Worm (Caenorhabditis elegans) whole organism, L3 larva: ENCODE results near the gene pmp-5.
A peak's percentile ranks its signal among the peaks of the same experiment; 100 is the strongest.

Experiments
- aly-2 ChIP-seq: fragments of 150-350 bp; optimal IDR thresholded peaks from 2 replicates; lab custom pipeline; 2014; ENCODE audit warnings: missing biosample characterization, missing genetic modification characterization
- ama-1 ChIP-seq: fragments of 150-350 bp; optimal IDR thresholded peaks from 2 replicates; lab custom pipeline; 2018
- ceh-28 ChIP-seq: fragments of 150-350 bp; optimal IDR thresholded peaks from 2 replicates; lab custom pipeline; 2014; ENCODE audit warnings: missing biosample characterization, missing genetic modification reagents, missing genetic modification characterization
- ceh-9 ChIP-seq: sonication (generic microtip); optimal IDR thresholded peaks from 2 replicates; lab custom pipeline; 2018; ENCODE audit warnings: missing biosample characterization, missing genetic modification characterization
- daf-12 ChIP-seq: fragments of 150-350 bp; optimal IDR thresholded peaks from 2 replicates; lab custom pipeline; 2014; ENCODE audit warnings: missing biosample characterization, missing genetic modification reagents, missing genetic modification characterization
- elt-1 ChIP-seq: fragments of 150-350 bp; optimal IDR thresholded peaks from 2 replicates; lab custom pipeline; 2014; ENCODE audit warnings: missing biosample characterization, missing genetic modification characterization
- elt-2 ChIP-seq: sonication (generic microtip); optimal IDR thresholded peaks from 2 replicates; lab custom pipeline; 2016; ENCODE audit warnings: missing genetic modification reagents, mild to moderate bottlenecking, missing genetic modification characterization, missing compliant biosample characterization
- eor-1 ChIP-seq, 2 experiments: fragments of 150-350 bp; optimal IDR thresholded peaks; 2 replicates each; lab custom pipeline; 2014 to 2018; ENCODE audit warnings: missing biosample characterization in 2 of 2, missing genetic modification characterization in 2 of 2
- fkh-10 ChIP-seq: sonication (generic microtip); optimal IDR thresholded peaks from 2 replicates; lab custom pipeline; 2017; ENCODE audit warnings: missing biosample characterization, missing genetic modification reagents, missing genetic modification characterization
- fkh-2 ChIP-seq: fragments of 150-350 bp; optimal IDR thresholded peaks from 2 replicates; lab custom pipeline; 2014; ENCODE audit warnings: missing biosample characterization, missing genetic modification reagents, missing genetic modification characterization
- fos-1 ChIP-seq: fragments of 150-350 bp; optimal IDR thresholded peaks from 2 replicates; lab custom pipeline; 2014; ENCODE audit warnings: missing biosample characterization, missing genetic modification characterization
- lin-39 ChIP-seq: fragments of 150-350 bp; optimal IDR thresholded peaks from 2 replicates; lab custom pipeline; 2018; ENCODE audit warnings: missing biosample characterization, missing genetic modification reagents, missing genetic modification characterization
- mdl-1 ChIP-seq: fragments of 150-350 bp; optimal IDR thresholded peaks from 2 replicates; lab custom pipeline; 2014; ENCODE audit warnings: missing biosample characterization, missing genetic modification characterization
- mml-1 ChIP-seq: fragments of 150-350 bp; sonication (generic microtip); optimal IDR thresholded peaks from 3 replicates; lab custom pipeline; 2014; ENCODE audit warnings: missing biosample characterization, missing genetic modification characterization
- nfya-1 ChIP-seq: sonication (generic microtip); optimal IDR thresholded peaks from 2 replicates; lab custom pipeline; 2017; ENCODE audit warnings: missing genetic modification characterization, mild to moderate bottlenecking, missing compliant biosample characterization, antibody characterized with exemption, moderate library complexity; ENCODE audit not compliant: insufficient read depth
- nhr-11 ChIP-seq: fragments of 150-350 bp; optimal IDR thresholded peaks from 2 replicates; lab custom pipeline; 2014; ENCODE audit warnings: missing biosample characterization, missing genetic modification characterization
- nhr-12 ChIP-seq: fragments of 150-350 bp; optimal IDR thresholded peaks from 2 replicates; lab custom pipeline; 2014; ENCODE audit warnings: missing biosample characterization, missing genetic modification characterization
- nhr-23 ChIP-seq: fragments of 150-350 bp; optimal IDR thresholded peaks from 2 replicates; lab custom pipeline; 2014; ENCODE audit warnings: missing biosample characterization, missing genetic modification reagents, missing genetic modification characterization
- nhr-237 ChIP-seq: fragments of 150-350 bp; optimal IDR thresholded peaks from 2 replicates; lab custom pipeline; 2014; ENCODE audit warnings: missing biosample characterization, missing genetic modification characterization
- nhr-25 ChIP-seq: sonication (generic microtip); optimal IDR thresholded peaks from 2 replicates; lab custom pipeline; 2017; ENCODE audit warnings: missing biosample characterization, missing genetic modification characterization
- nhr-43 ChIP-seq: sonication (generic microtip); optimal IDR thresholded peaks from 2 replicates; lab custom pipeline; 2016; ENCODE audit warnings: mild to moderate bottlenecking, missing genetic modification characterization, missing compliant biosample characterization; ENCODE audit not compliant: poor library complexity, severe bottlenecking
- nhr-67 ChIP-seq: fragments of 150-350 bp; optimal IDR thresholded peaks from 2 replicates; lab custom pipeline; 2014; ENCODE audit warnings: missing biosample characterization, missing genetic modification characterization
- nhr-76 ChIP-seq: fragments of 150-350 bp; sonication (generic microtip); optimal IDR thresholded peaks from 5 replicates; lab custom pipeline; 2014; ENCODE audit warnings: missing biosample characterization, missing genetic modification characterization
- nhr-77 ChIP-seq: fragments of 150-350 bp; optimal IDR thresholded peaks from 2 replicates; lab custom pipeline; 2014; ENCODE audit warnings: missing biosample characterization, missing genetic modification characterization
- pha-4 ChIP-seq: fragments of 150-350 bp; optimal IDR thresholded peaks from 2 replicates; lab custom pipeline; 2014; ENCODE audit warnings: missing biosample characterization, missing genetic modification reagents, missing genetic modification characterization
- pqm-1 ChIP-seq: fragments of 150-350 bp; optimal IDR thresholded peaks from 2 replicates; lab custom pipeline; 2017; ENCODE audit warnings: missing biosample characterization, missing genetic modification characterization, inconsistent platforms
- sea-2 ChIP-seq: fragments of 150-350 bp; sonication (generic microtip); optimal IDR thresholded peaks from 4 replicates; lab custom pipeline; 2014; ENCODE audit warnings: missing biosample characterization, missing genetic modification reagents, missing genetic modification characterization
- snpc-4 ChIP-seq: fragments of 150-350 bp; optimal IDR thresholded peaks from 2 replicates; lab custom pipeline; 2014; ENCODE audit warnings: missing biosample characterization, missing genetic modification characterization
- tbx-2 ChIP-seq: sonication (generic microtip); optimal IDR thresholded peaks from 2 replicates; lab custom pipeline; 2016; ENCODE audit warnings: mild to moderate bottlenecking, missing genetic modification characterization, missing compliant biosample characterization
- unc-39 ChIP-seq: sonication (generic microtip); optimal IDR thresholded peaks from 4 replicates; lab custom pipeline; 2017; ENCODE audit warnings: missing biosample characterization, missing genetic modification characterization
- unc-62 ChIP-seq: fragments of 150-350 bp; sonication (generic microtip); optimal IDR thresholded peaks from 4 replicates; lab custom pipeline; 2014; ENCODE audit warnings: missing biosample characterization, missing genetic modification reagents, missing genetic modification characterization
- ztf-11 ChIP-seq: fragments of 150-350 bp; optimal IDR thresholded peaks from 2 replicates; lab custom pipeline; 2014; ENCODE audit warnings: missing biosample characterization, missing genetic modification characterization
- ztf-4 ChIP-seq: fragments of 150-350 bp; optimal IDR thresholded peaks from 2 replicates; lab custom pipeline; 2014; ENCODE audit warnings: missing biosample characterization, missing genetic modification characterization

The pmp-5 gene

DNA sequence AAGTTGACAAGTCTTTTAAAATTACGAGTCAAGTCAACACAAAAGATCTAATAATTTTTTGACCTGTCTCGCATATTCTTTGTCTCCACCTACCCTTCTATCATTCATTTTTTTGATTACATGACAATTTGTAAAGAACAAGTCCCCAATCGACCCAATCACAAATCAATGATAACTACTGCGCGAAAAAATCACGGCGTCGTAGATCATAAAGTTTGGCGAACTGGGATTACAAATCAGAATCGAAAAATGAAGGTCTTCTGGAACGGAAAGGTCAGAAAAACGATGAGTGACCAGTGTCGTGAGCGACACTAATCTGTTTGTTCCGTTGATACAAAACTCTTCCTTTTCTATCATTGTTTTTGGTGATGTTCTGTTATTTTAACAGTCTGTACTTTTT is 24.5 kb upstream of the pmp-5 start:
- TF ChIP-seq nhr-23 (tag; lab: Kevin White, UChicago) (no peak), daf-12 (tag; lab: Kevin White, UChicago) (no peak), snpc-4 (tag; lab: Kevin White, UChicago) (no peak), unc-62 (GFP tag; lab: Kevin White, UChicago) (no peak), nhr-67 (tag; lab: Kevin White, UChicago) (no peak), nhr-25 (tag; lab: Kevin White, UChicago) (peak; percentile 62), pqm-1 (tag; lab: Kevin White, UChicago) (no peak)

ce11 chrV:6688392-6688791 is 22.8 kb upstream of the pmp-5 start, which contains the start of gene K11G9.5:
K11G9.5 (minus strand) TSS chrV:6688492.
- TF ChIP-seq elt-2 (tag; lab: Kevin White, UChicago), result no peak
- TF ChIP-seq snpc-4 (tag; lab: Kevin White, UChicago), result no peak
- TF ChIP-seq nhr-12 (tag; lab: Kevin White, UChicago), result no peak

DNA sequence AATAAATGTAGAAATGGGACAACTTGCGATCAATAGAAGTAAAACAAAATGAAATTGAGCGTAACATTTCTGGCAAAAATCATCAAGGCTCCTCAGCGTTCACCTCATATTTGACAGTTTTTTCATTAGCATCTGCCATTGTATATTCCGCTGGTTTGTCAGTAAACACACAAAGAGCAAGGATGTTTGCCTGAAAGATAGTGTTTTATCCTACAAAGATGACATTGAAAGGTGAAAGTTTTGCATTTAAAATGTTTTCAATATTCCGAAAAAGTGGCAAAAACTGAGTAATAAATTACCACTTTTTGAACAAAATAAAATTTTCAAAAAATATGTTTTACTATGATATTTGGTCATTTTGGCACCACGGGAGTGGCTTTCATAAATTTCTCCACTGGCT is 20.4 kb upstream of the pmp-5 start:
- TF ChIP-seq ztf-11 (tag; lab: Kevin White, UChicago) (no peak), nhr-25 (tag; lab: Kevin White, UChicago) (no peak), snpc-4 (tag; lab: Kevin White, UChicago) (no peak), sea-2 (GFP tag; lab: Kevin White, UChicago) (no peak), mdl-1 (tag; lab: Kevin White, UChicago) (no peak), fkh-2 (tag; lab: Kevin White, UChicago) (no peak), eor-1 (tag; optimal IDR thresholded peaks at IDR 0.05; lab: Kevin White, UChicago) (no peak), nhr-43 (tag; lab: Kevin White, UChicago) (no peak), nhr-12 (tag; lab: Kevin White, UChicago) (no peak)

DNA sequence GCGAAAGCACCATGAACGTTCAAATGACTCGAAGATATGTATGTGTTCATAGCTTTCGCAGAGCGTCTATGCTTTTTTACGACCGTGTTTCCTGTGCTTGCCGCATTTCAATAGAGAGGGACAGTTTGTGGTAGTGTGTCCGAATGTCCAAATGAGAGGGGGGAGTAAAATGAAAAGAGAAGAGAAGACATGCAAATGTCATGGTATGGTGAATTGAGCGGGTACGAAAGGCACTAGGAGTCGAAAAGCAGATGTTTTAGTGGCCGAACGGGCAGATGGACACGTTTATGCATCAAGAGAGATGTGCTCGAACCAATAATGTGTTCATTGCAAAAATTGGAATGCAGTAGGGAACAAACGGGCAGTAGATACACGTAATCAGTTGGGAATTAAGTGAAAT is 19.9 kb upstream of the pmp-5 start:
- TF ChIP-seq ceh-28 (tag; lab: Kevin White, UChicago) (no peak), nhr-67 (tag; lab: Kevin White, UChicago) (no peak), nhr-76 (no peak), nhr-77 (tag; lab: Kevin White, UChicago) (no peak), nhr-11 (tag; lab: Kevin White, UChicago) (no peak), pqm-1 (tag; lab: Kevin White, UChicago) (no peak), unc-39 (tag; lab: Kevin White, UChicago) (no peak), ztf-4 (tag; lab: Kevin White, UChicago) (no peak), ama-1 (no peak), nfya-1 (tag; lab: Kevin White, UChicago) (no peak), tbx-2 (tag; lab: Kevin White, UChicago) (no peak), mml-1 (tag; lab: Kevin White, UChicago) (no peak), fos-1 (no peak), elt-1 (tag; lab: Kevin White, UChicago) (no peak)

- TF ChIP-seq nhr-237 (tag; lab: Kevin White, UChicago) (no peak), lin-39 (tag; lab: Kevin White, UChicago) (no peak), fkh-10 (GFP tag; lab: Kevin White, UChicago) (no peak), eor-1 (tag; optimal IDR thresholded peaks at IDR 0.05; lab: Kevin White, UChicago) (no peak), sea-2 (GFP tag; lab: Kevin White, UChicago) (no peak), nhr-12 (tag; lab: Kevin White, UChicago) (no peak), elt-1 (tag; lab: Kevin White, UChicago) (no peak), tbx-2 (tag; lab: Kevin White, UChicago) (no peak), ceh-9 (tag; lab: Kevin White, UChicago) (no peak), snpc-4 (tag; lab: Kevin White, UChicago) (no peak), aly-2 (tag; lab: Kevin White, UChicago) (no peak), ztf-4 (tag; lab: Kevin White, UChicago) (no peak)
These were observed 18.9 kb upstream of the pmp-5 start for ce11 chrV:6684541-6684940.

- no peak for TF ChIP-seq pha-4 (tag; lab: Kevin White, UChicago)
- TF ChIP-seq lin-39 (tag; lab: Kevin White, UChicago), result peak; percentile 36
- TF ChIP-seq nhr-237 (tag; lab: Kevin White, UChicago), result no peak
These were observed 18.1 kb upstream of the pmp-5 start for ce11 chrV:6683740-6684139.
